Worm (Caenorhabditis elegans) whole organism, L4 larva: ENCODE data around the gene F43D2.6.

Experiments
- aly-2 ChIP-seq: sonication (generic microtip); optimal IDR thresholded peaks from 2 replicates; lab custom pipeline; 2018; ENCODE audit warnings: missing biosample characterization, missing genetic modification characterization
- ceh-62 ChIP-seq: sonication (generic microtip); optimal IDR thresholded peaks from 2 replicates; lab custom pipeline; 2017; ENCODE audit warnings: missing biosample characterization, missing genetic modification characterization
- fos-1 ChIP-seq: fragments of 150-350 bp; optimal IDR thresholded peaks from 2 replicates; lab custom pipeline; 2014; ENCODE audit warnings: missing biosample characterization, missing genetic modification characterization
- nhr-11 ChIP-seq: fragments of 150-350 bp; optimal IDR thresholded peaks from 2 replicates; lab custom pipeline; 2014; ENCODE audit warnings: missing biosample characterization, missing genetic modification characterization
- nhr-76 ChIP-seq: fragments of 150-350 bp; optimal IDR thresholded peaks from 2 replicates; lab custom pipeline; 2014; ENCODE audit warnings: missing biosample characterization, missing genetic modification characterization
- pqm-1 ChIP-seq: sonication (generic microtip); optimal IDR thresholded peaks from 2 replicates; lab custom pipeline; 2017; ENCODE audit warnings: missing biosample characterization, missing genetic modification characterization
- snpc-4 ChIP-seq: fragments of 150-350 bp; optimal IDR thresholded peaks from 2 replicates; lab custom pipeline; 2014; ENCODE audit warnings: missing biosample characterization, missing genetic modification characterization
- unc-130 ChIP-seq: sonication (generic microtip); optimal IDR thresholded peaks from 2 replicates; lab custom pipeline; 2016; ENCODE audit warnings: missing genetic modification reagents, missing genetic modification characterization, missing compliant biosample characterization

DNA sequence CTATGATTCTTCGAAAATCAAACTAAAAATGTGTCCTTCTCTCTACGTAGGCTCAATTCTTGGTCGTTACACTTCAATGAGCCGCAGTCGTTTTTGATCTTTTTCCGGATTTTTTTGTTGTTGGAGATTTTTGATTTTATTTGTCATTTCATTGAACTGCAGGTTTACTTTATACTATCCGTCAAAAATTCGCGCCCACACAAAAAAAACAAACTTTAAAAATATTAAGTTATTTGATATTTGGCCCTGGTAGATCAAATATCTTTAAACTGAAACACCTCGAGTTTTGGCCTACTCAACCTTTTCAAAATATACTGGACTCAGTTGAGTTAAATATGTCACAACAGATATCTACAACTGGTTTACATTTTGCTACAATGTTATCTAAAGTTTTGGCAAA lies 19.3 kb downstream of the F43D2.6 start:
- TF ChIP-seq fos-1 (tag; lab: Kevin White, UChicago) (no peak), nhr-76 (tag; lab: Kevin White, UChicago) (no peak), unc-130 (GFP tag; lab: Kevin White, UChicago) (no peak), ceh-62 (tag; lab: Kevin White, UChicago) (no peak), snpc-4 (no peak), nhr-11 (tag; lab: Kevin White, UChicago) (no peak), pqm-1 (tag; lab: Kevin White, UChicago) (no peak), aly-2 (tag; lab: Kevin White, UChicago) (no peak)
